Worm (Caenorhabditis elegans) whole organism, mixed stage, embryonic: ENCODE measurements around the gene R08D7.7.

Experiments used
- blmp-1 ChIP-seq: fragments of 150-350 bp; optimal IDR thresholded peaks from 2 replicates; lab custom pipeline; 2014; ENCODE audit warnings: missing biosample characterization, missing genetic modification characterization
- drap-1 ChIP-seq: fragments of 200-800 bp; sonication (Bioruptor generic); optimal IDR thresholded peaks from 3 replicates; lab custom pipeline; 2018; ENCODE audit warnings: mild to moderate bottlenecking, missing genetic modification characterization, missing compliant biosample characterization
- lin-13 ChIP-seq: fragments of 150-350 bp; optimal IDR thresholded peaks from 2 replicates; lab custom pipeline; 2014; ENCODE audit warnings: missing biosample characterization, missing genetic modification characterization
- lin-32 ChIP-seq: fragments of 200-800 bp; sonication (Bioruptor generic); optimal IDR thresholded peaks from 2 replicates; lab custom pipeline; 2018; ENCODE audit warnings: mild to moderate bottlenecking, missing genetic modification characterization, missing compliant biosample characterization
- mep-1 ChIP-seq: fragments of 150-350 bp; optimal IDR thresholded peaks from 2 replicates; lab custom pipeline; 2017; ENCODE audit warnings: missing biosample characterization, missing genetic modification reagents, missing genetic modification characterization, inconsistent platforms
- nhr-12 ChIP-seq: fragments of 150-350 bp; optimal IDR thresholded peaks from 2 replicates; lab custom pipeline; 2014; ENCODE audit warnings: missing biosample characterization, missing genetic modification characterization
- nhr-237 ChIP-seq: fragments of 150-350 bp; optimal IDR thresholded peaks from 2 replicates; lab custom pipeline; 2014; ENCODE audit warnings: missing biosample characterization, missing genetic modification characterization
- snpc-4 ChIP-seq: fragments of 150-350 bp; optimal IDR thresholded peaks from 2 replicates; lab custom pipeline; 2014; ENCODE audit warnings: missing biosample characterization, missing genetic modification characterization
- unc-39 ChIP-seq: fragments of 150-350 bp; optimal IDR thresholded peaks from 2 replicates; lab custom pipeline; 2014; ENCODE audit warnings: missing biosample characterization, missing genetic modification characterization
- unc-62 ChIP-seq: fragments of 150-350 bp; optimal IDR thresholded peaks from 2 replicates; lab custom pipeline; 2014; ENCODE audit warnings: missing biosample characterization, missing genetic modification reagents, missing genetic modification characterization
- ztf-11 ChIP-seq: fragments of 150-350 bp; optimal IDR thresholded peaks from 2 replicates; lab custom pipeline; 2014; ENCODE audit warnings: missing biosample characterization, missing genetic modification characterization

DNA sequence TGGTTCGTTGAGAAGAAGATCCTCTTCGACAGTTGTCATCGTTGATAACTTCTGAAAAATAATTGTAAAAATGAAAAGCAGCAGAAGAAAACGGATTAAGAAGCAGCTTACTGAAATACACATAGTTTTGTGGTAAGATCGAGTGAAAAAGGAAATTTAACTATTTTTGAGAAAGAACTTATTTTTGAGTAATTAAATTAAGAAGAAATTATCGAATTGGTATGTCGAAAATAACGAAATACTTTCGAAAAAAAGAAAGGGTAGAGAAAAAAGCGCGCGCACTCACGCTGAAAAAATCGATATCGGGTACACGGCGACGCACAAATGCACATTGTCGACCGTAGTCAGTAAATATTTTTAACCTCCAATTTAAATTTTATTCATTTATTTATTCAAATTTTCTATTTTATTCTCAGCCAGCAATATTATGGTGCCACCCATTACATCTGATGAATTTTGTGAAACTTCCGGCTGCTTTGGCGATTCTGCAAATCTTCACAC, 33.7 kb upstream of the R08D7.7 start, which contains the start of the genes ZK643.5 and ZK643.2:
- TF ChIP-seq lin-32 (no peak), drap-1 (GFP tag; lab: Kevin White, UChicago) (no peak), unc-39 (tag; lab: Kevin White, UChicago) (no peak), ztf-11 (tag; lab: Kevin White, UChicago) (no peak), unc-62 (GFP tag; lab: Kevin White, UChicago) (no peak), snpc-4 (tag; lab: Kevin White, UChicago) (no peak), nhr-237 (tag; lab: Kevin White, UChicago) (no peak), lin-13 (peak; percentile 23), blmp-1 (tag; lab: Kevin White, UChicago) (no peak), nhr-12 (tag; lab: Kevin White, UChicago) (no peak), mep-1 (tag; lab: Kevin White, UChicago) (peak; percentile 69)
